Worm (Caenorhabditis elegans) whole organism, early embryonic: ENCODE measurements around the gene R04B3.1.

ENCODE experiments used
- F13C5.2 ChIP-seq: sonication (generic microtip); optimal IDR thresholded peaks from 2 replicates; lab custom pipeline; 2017; ENCODE audit warnings: mild to moderate bottlenecking, missing genetic modification characterization, inconsistent platforms, missing compliant biosample characterization
- aly-1 ChIP-seq: sonication (generic microtip); optimal IDR thresholded peaks from 2 replicates; lab custom pipeline; 2016; ENCODE audit warnings: missing genetic modification characterization, missing compliant biosample characterization
- ama-1 ChIP-seq: fragments of 150-350 bp; optimal IDR thresholded peaks from 2 replicates; lab custom pipeline; 2014
- ceh-13 ChIP-seq: fragments of 200-800 bp; sonication (Bioruptor generic); optimal IDR thresholded peaks from 2 replicates; lab custom pipeline; 2018; ENCODE audit warnings: mild to moderate bottlenecking, missing genetic modification characterization, missing compliant biosample characterization
- ets-7 ChIP-seq: sonication (generic microtip); optimal IDR thresholded peaks from 2 replicates; lab custom pipeline; 2016; ENCODE audit warnings: missing genotype, missing genetic modification characterization, missing compliant biosample characterization
- flt-1 ChIP-seq: fragments of 200-800 bp; sonication (Bioruptor generic); IDR thresholded peaks from 2 replicates; pipeline ENCODE4 v1.3.6; 2022; ENCODE audit warnings: missing genetic modification characterization, missing compliant biosample characterization
- hmbx-1 ChIP-seq: sonication (generic microtip); optimal IDR thresholded peaks from 2 replicates; lab custom pipeline; 2016; ENCODE audit warnings: mild to moderate bottlenecking, missing genetic modification characterization, missing compliant biosample characterization
- pes-1 ChIP-seq: fragments of 200-800 bp; sonication (Bioruptor generic); IDR thresholded peaks from 2 replicates; pipeline ENCODE4 v1.3.6; 2022; ENCODE audit warnings: missing genetic modification reagents, missing genetic modification characterization, missing compliant biosample characterization
- scrt-1 ChIP-seq: fragments of 200-800 bp; sonication (Bioruptor generic); IDR thresholded peaks from 2 replicates; pipeline ENCODE4 v1.3.6; 2022; ENCODE audit warnings: missing genetic modification characterization, missing compliant biosample characterization
- tbx-11 ChIP-seq: fragments of 200-800 bp; sonication (Bioruptor generic); IDR thresholded peaks from 2 replicates; pipeline ENCODE4 v1.3.6; 2022; ENCODE audit warnings: missing genetic modification characterization, missing compliant biosample characterization
- tbx-37 ChIP-seq: fragments of 200-800 bp; sonication (Bioruptor generic); conservative IDR thresholded peaks from 2 replicates; pipeline ENCODE4 v1.3.6; 2022; ENCODE audit warnings: missing genetic modification reagents, missing genetic modification characterization, missing compliant biosample characterization
- tra-4 ChIP-seq: sonication (generic microtip); optimal IDR thresholded peaks from 2 replicates; lab custom pipeline; 2017; ENCODE audit warnings: missing genetic modification characterization, missing compliant biosample characterization

ce11 chrX:2482622-2483021, 11.4 kb upstream of the R04B3.1 start, which contains the start of gene K02E10.6:
- no peak for TF ChIP-seq ama-1
- no peak for TF ChIP-seq tbx-11 (GFP tag; lab: Robert Waterston, UW)
- TF ChIP-seq flt-1 = no peak
- TF ChIP-seq F13C5.2 (tag; lab: Kevin White, UChicago) = no peak
- TF ChIP-seq scrt-1 (GFP tag; lab: Robert Waterston, UW) = no peak
- TF ChIP-seq aly-1 (tag; lab: Kevin White, UChicago) = no peak
- TF ChIP-seq tbx-37 (GFP tag; lab: Robert Waterston, UW) = no peak
- no peak for TF ChIP-seq tra-4 (tag; lab: Kevin White, UChicago)
- no peak for TF ChIP-seq ets-7 (tag; lab: Kevin White, UChicago)
- TF ChIP-seq ceh-13 (GFP tag; lab: Kevin White, UChicago) = no peak
- no peak for TF ChIP-seq hmbx-1
- TF ChIP-seq pes-1 (GFP tag; lab: Robert Waterston, UW) = no peak
